Worm (Caenorhabditis elegans) whole organism, L3 larva: ENCODE results near the gene let-756.

Experiments used
- ceh-82 ChIP-seq: fragments of 150-350 bp; optimal IDR thresholded peaks from 2 replicates; lab custom pipeline; 2014; ENCODE audit warnings: missing biosample characterization, missing genetic modification characterization
- fkh-10 ChIP-seq: sonication (generic microtip); optimal IDR thresholded peaks from 2 replicates; lab custom pipeline; 2017; ENCODE audit warnings: missing biosample characterization, missing genetic modification reagents, missing genetic modification characterization
- skn-1 ChIP-seq: fragments of 150-350 bp; optimal IDR thresholded peaks from 2 replicates; lab custom pipeline; 2014; ENCODE audit warnings: missing biosample characterization, missing genetic modification characterization
- unc-62 ChIP-seq: fragments of 150-350 bp; sonication (generic microtip); optimal IDR thresholded peaks from 4 replicates; lab custom pipeline; 2014; ENCODE audit warnings: missing biosample characterization, missing genetic modification reagents, missing genetic modification characterization

ce11 chrIII:6402810-6403209, 4.1 kb upstream of the let-756 start:
- TF ChIP-seq skn-1 (no peak), fkh-10 (GFP tag; lab: Kevin White, UChicago) (no peak), unc-62 (GFP tag; lab: Kevin White, UChicago) (no peak), ceh-82 (no peak)
